Fruit fly (Drosophila melanogaster): Measurements from ENCODE around the gene kug.

kug gene

dm6 chr3L:20000878-20001640, 4.0 kb upstream of the kug start (continued):
- no peak for TF ChIP-seq CG2199 (GFP tag; IDR thresholded peaks at IDR 0.05)
- no peak for TF ChIP-seq mld (GFP tag; IDR thresholded peaks at IDR 0.05; ENCODE audit: partially characterized antibody)
- TF ChIP-seq Usf (GFP tag; optimal IDR thresholded peaks at IDR 0.05) = no peak
- no peak for TF ChIP-seq Bgb (GFP tag; IDR thresholded peaks at IDR 0.05; ENCODE audit: partially characterized antibody)
- no peak for TF ChIP-seq CG2120 (GFP tag; optimal IDR thresholded peaks at IDR 0.05)
- no peak for TF ChIP-seq so (GFP tag; IDR thresholded peaks at IDR 0.05)
- TF ChIP-seq CG1233 (GFP tag; optimal IDR thresholded peaks at IDR 0.05) = no peak
- no peak for TF ChIP-seq CG3163 (GFP tag; optimal IDR thresholded peaks at IDR 0.05)
- TF ChIP-seq CG12769 (tag; optimal IDR thresholded peaks at IDR 0.05) = no peak
- no peak for TF ChIP-seq Fer3 (tag; optimal IDR thresholded peaks at IDR 0.05)
- TF ChIP-seq CG15269 (tag; optimal IDR thresholded peaks at IDR 0.05) = no peak
- TF ChIP-seq CG6854 (GFP tag; optimal IDR thresholded peaks at IDR 0.05) = no peak
- no peak for TF ChIP-seq nerfin-2 (GFP tag; IDR thresholded peaks at IDR 0.05; ENCODE audit: partially characterized antibody)
- peak; percentile 47; the same call in 2 of the 4 replicates for TF ChIP-seq Dll (GFP tag; IDR thresholded peaks at IDR 0.05; ENCODE audit: partially characterized antibody)
- peak; percentile 99 for TF ChIP-seq CG1603 (tag; optimal IDR thresholded peaks at IDR 0.05)
- peak; percentile 4 for TF ChIP-seq Dp (GFP tag; optimal IDR thresholded peaks at IDR 0.05)
- no peak for TF ChIP-seq Drgx (GFP tag; IDR thresholded peaks at IDR 0.05)
- TF ChIP-seq exex (tag; optimal IDR thresholded peaks at IDR 0.05) = no peak
- peak; percentile 55 for TF ChIP-seq row (GFP tag; IDR thresholded peaks at IDR 0.05)
- no peak for TF ChIP-seq az2 (GFP tag; optimal IDR thresholded peaks at IDR 0.05)
- TF ChIP-seq CG2116 (GFP tag; optimal IDR thresholded peaks at IDR 0.05) = peak; percentile 23
- no peak for TF ChIP-seq Camta (GFP tag; optimal IDR thresholded peaks at IDR 0.05)
- no peak for TF ChIP-seq ERR (GFP tag; optimal IDR thresholded peaks at IDR 0.05)
- no peak for TF ChIP-seq sd (tag; optimal IDR thresholded peaks at IDR 0.05)
- no peak for TF ChIP-seq CG10209 (GFP tag; optimal IDR thresholded peaks at IDR 0.05)
- TF ChIP-seq CG12744 (GFP tag; optimal IDR thresholded peaks at IDR 0.05) = no peak
- TF ChIP-seq Pdp1 (GFP tag; optimal IDR thresholded peaks at IDR 0.05) = peak in 1 of 2 experiments; percentile 91
- TF ChIP-seq hkb (optimal IDR thresholded peaks at IDR 0.05) = no peak
- no peak for TF ChIP-seq hkb (GFP tag; IDR thresholded peaks at IDR 0.05)
- TF ChIP-seq Hsf (GFP tag; optimal IDR thresholded peaks at IDR 0.05) = no peak
- TF ChIP-seq CG15514 (GFP tag; optimal IDR thresholded peaks at IDR 0.05) = peak; percentile 12

- TF ChIP-seq CG7745 (tag; optimal IDR thresholded peaks at IDR 0.05) (no peak), CG6765 (GFP tag; optimal IDR thresholded peaks at IDR 0.05) (peak; percentile 76), btn (GFP tag; optimal IDR thresholded peaks at IDR 0.05) (peak; percentile 68), CG11723 (GFP tag; optimal IDR thresholded peaks at IDR 0.05) (peak; percentile 74), CG6854 (GFP tag; optimal IDR thresholded peaks at IDR 0.05) (peak; percentile 83), CG43689 (GFP tag; IDR thresholded peaks at IDR 0.05) (no peak), Hr3 (GFP tag; optimal IDR thresholded peaks at IDR 0.05) (peak; percentile 81), br (optimal IDR thresholded peaks at IDR 0.05) (no peak), lab (GFP tag; optimal IDR thresholded peaks at IDR 0.05) (peak; percentile 92), CG1024 (GFP tag; IDR thresholded peaks at IDR 0.05) (peak; percentile 87), nerfin-1 (tag; optimal IDR thresholded peaks at IDR 0.05) (peak; percentile 87), zen (tag; optimal IDR thresholded peaks at IDR 0.05) (peak; percentile 91), dati (GFP tag; IDR thresholded peaks at IDR 0.05) (no peak; the same call in 1 of the 2 replicates), CG14014 (GFP tag; IDR thresholded peaks at IDR 0.05) (peak; percentile 90), aop (GFP tag; IDR thresholded peaks at IDR 0.05) (no peak), Atf-2 (GFP tag; optimal IDR thresholded peaks at IDR 0.05) (peak; percentile 79), sim (GFP tag; IDR thresholded peaks at IDR 0.05) (peak; percentile 90), sob (GFP tag; IDR thresholded peaks at IDR 0.05) (peak; percentile 92; the same call in 1 of the 2 replicates), pfk (GFP tag; optimal IDR thresholded peaks at IDR 0.05) (peak; percentile 47)
These were observed 2.4 kb upstream of the kug start, which contains the start of gene CG7668 for dm6 chr3L:20002482-20003234. Gene CG7668, plus strand, starts transcription at chr3L:20002736.

Measured in whole organism, embryonic.